Fruit fly (Drosophila melanogaster) whole organism, wandering third instar larva: ENCODE data around the gene ATPsynO.

ENCODE experiments used
- CG32264 ChIP-seq: fragments of 200-800 bp; sonication (Bioruptor generic); optimal IDR thresholded peaks from 2 replicates; lab custom pipeline; 2016; ENCODE audit warnings: missing biosample characterization, missing genetic modification characterization
- CG9705 ChIP-seq: fragments of 200-800 bp; sonication (Bioruptor generic); optimal IDR thresholded peaks from 2 replicates; lab custom pipeline; 2018; ENCODE audit warnings: missing biosample characterization, mild to moderate bottlenecking, missing genetic modification characterization
- CrebA ChIP-seq: fragments of 200-800 bp; sonication (Bioruptor generic); optimal IDR thresholded peaks from 2 replicates; lab custom pipeline; 2016; ENCODE audit warnings: missing biosample characterization, mild to moderate bottlenecking, missing genetic modification characterization, borderline replicate concordance
- Dfd ChIP-seq: fragments of >200 bp; optimal IDR thresholded peaks from 2 replicates; lab custom pipeline; 2017; ENCODE audit warnings: missing biosample characterization, missing genetic modification characterization
- Dif ChIP-seq: fragments of 200-275, 200-300 bp; sonication (Bioruptor generic); optimal IDR thresholded peaks from 2 replicates; lab custom pipeline; 2018; ENCODE audit warnings: missing biosample characterization, missing genetic modification characterization; ENCODE audit not compliant: partially characterized antibody
- GATAd ChIP-seq: sonication (Bioruptor generic); optimal IDR thresholded peaks from 2 replicates; lab custom pipeline; 2016; ENCODE audit warnings: missing biosample characterization, missing genetic modification characterization
- HLH106 ChIP-seq: fragments of 200-800 bp; optimal IDR thresholded peaks from 3 replicates; lab custom pipeline; 2019; ENCODE audit warnings: missing biosample characterization, mild to moderate bottlenecking, missing genetic modification characterization, moderate library complexity
- Hnf4 ChIP-seq: fragments of 200-800 bp; sonication (Bioruptor generic); optimal IDR thresholded peaks from 2 replicates; lab custom pipeline; 2016; ENCODE audit warnings: missing biosample characterization, mild to moderate bottlenecking, missing genetic modification characterization
- Hr78 ChIP-seq: fragments of >200 bp; optimal IDR thresholded peaks from 2 replicates; lab custom pipeline; 2017; ENCODE audit warnings: missing biosample characterization, missing genetic modification characterization
- Hr83 ChIP-seq: fragments of 200-300 bp; sonication (Bioruptor generic); optimal IDR thresholded peaks from 2 replicates; lab custom pipeline; 2016; ENCODE audit warnings: missing biosample characterization, mild to moderate bottlenecking, missing genetic modification characterization, moderate library complexity; ENCODE audit not compliant: poor library complexity, severe bottlenecking
- Mio ChIP-seq: sonication (Bioruptor generic); optimal IDR thresholded peaks from 2 replicates; lab custom pipeline; 2016; ENCODE audit warnings: missing biosample characterization, missing genetic modification characterization
- Myc ChIP-seq: fragments of >200 bp; optimal IDR thresholded peaks from 2 replicates; lab custom pipeline; 2017
- N ChIP-seq: fragments of >200 bp; optimal IDR thresholded peaks from 2 replicates; lab custom pipeline; 2018; ENCODE audit warnings: missing biosample characterization, missing external identifiers, missing genetic modification characterization
- OdsH ChIP-seq: fragments of 200-800 bp; sonication (Bioruptor generic); optimal IDR thresholded peaks from 2 replicates; lab custom pipeline; 2016; ENCODE audit warnings: missing biosample characterization, mild to moderate bottlenecking, missing genetic modification characterization
- Rel ChIP-seq, 2 experiments: fragments of 200-800 bp; sonication (Bioruptor generic) in 1 of 2; optimal IDR thresholded peaks; 2 replicates in 1 of 2; 3 replicates in 1 of 2; lab custom pipeline; 2016 to 2019; ENCODE audit warnings: mild to moderate bottlenecking in 2 of 2, missing biosample characterization in 2 of 2, missing genetic modification characterization in 2 of 2, moderate library complexity in 1 of 2
- Sp1 ChIP-seq: fragments of 200-800 bp; sonication (Bioruptor generic); optimal IDR thresholded peaks from 3 replicates; lab custom pipeline; 2019; ENCODE audit warnings: missing biosample characterization, mild to moderate bottlenecking, missing genetic modification characterization, moderate library complexity
- Vsx2 ChIP-seq: fragments of 200-300, 225-300 bp; sonication (Bioruptor generic); optimal IDR thresholded peaks from 2 replicates; lab custom pipeline; 2018; ENCODE audit warnings: missing biosample characterization, missing genetic modification characterization; ENCODE audit not compliant: partially characterized antibody
- br ChIP-seq: fragments of 200-800 bp; sonication (Bioruptor generic); optimal IDR thresholded peaks from 2 replicates; lab custom pipeline; 2016; ENCODE audit warnings: missing biosample characterization, missing genetic modification characterization
- brk ChIP-seq: fragments of 200-800 bp; sonication (Bioruptor generic); optimal IDR thresholded peaks from 2 replicates; lab custom pipeline; 2016; ENCODE audit warnings: missing biosample characterization, mild to moderate bottlenecking, missing genetic modification characterization
- dl ChIP-seq, 2 experiments: fragments of 175-275, 200-275 bp in 1 of 2; fragments of 200-275 bp in 1 of 2; sonication (Bioruptor generic); optimal IDR thresholded peaks; lab custom pipeline; 2018; ENCODE audit warnings: mild to moderate bottlenecking in 2 of 2, missing biosample characterization in 2 of 2, missing genetic modification characterization in 2 of 2, moderate library complexity in 2 of 2; ENCODE audit not compliant: partially characterized antibody in 2 of 2, insufficient read depth in 1 of 2
- dmrt93B ChIP-seq: fragments of 200-800 bp; sonication (Bioruptor generic); optimal IDR thresholded peaks from 2 replicates; lab custom pipeline; 2018; ENCODE audit warnings: missing biosample characterization, mild to moderate bottlenecking, missing genetic modification characterization
- dsf ChIP-seq: sonication (Bioruptor generic); optimal IDR thresholded peaks from 2 replicates; lab custom pipeline; 2016; ENCODE audit warnings: missing biosample characterization, missing genetic modification characterization, borderline replicate concordance
- ey ChIP-seq: fragments of 200-800 bp; sonication (Bioruptor generic); optimal IDR thresholded peaks from 2 replicates; lab custom pipeline; 2016; ENCODE audit warnings: missing biosample characterization, missing genetic modification characterization
- foxo ChIP-seq, 2 experiments: fragments of 200-800 bp; sonication (Bioruptor generic); optimal IDR thresholded peaks; 2 replicates in 1 of 2; 3 replicates in 1 of 2; lab custom pipeline; 2016 to 2017; ENCODE audit warnings: missing biosample characterization in 2 of 2, missing genetic modification characterization in 2 of 2
- fru ChIP-seq: fragments of 200-800 bp; sonication (Bioruptor generic); optimal IDR thresholded peaks from 3 replicates; lab custom pipeline; 2016; ENCODE audit warnings: missing biosample characterization, mild to moderate bottlenecking, missing genetic modification characterization
- h ChIP-seq: fragments of 200-800 bp; sonication (Bioruptor generic); optimal IDR thresholded peaks from 3 replicates; lab custom pipeline; 2016; ENCODE audit warnings: missing biosample characterization, mild to moderate bottlenecking, missing genetic modification characterization
- jim ChIP-seq: fragments of 175-275, 200-325 bp; sonication (Bioruptor generic); optimal IDR thresholded peaks from 2 replicates; lab custom pipeline; 2016; ENCODE audit warnings: missing biosample characterization, mild to moderate bottlenecking, missing genetic modification characterization
- pan ChIP-seq: fragments of >200 bp; optimal IDR thresholded peaks from 2 replicates; lab custom pipeline; 2017
- psq ChIP-seq: fragments of 200-800 bp; sonication (Bioruptor generic); optimal IDR thresholded peaks from 3 replicates; lab custom pipeline; 2017; ENCODE audit warnings: missing biosample characterization, mild to moderate bottlenecking, missing genetic modification characterization, moderate library complexity
- rgr ChIP-seq: fragments of 200-800 bp; sonication (Bioruptor generic); optimal IDR thresholded peaks from 3 replicates; lab custom pipeline; 2016; ENCODE audit warnings: missing biosample characterization, mild to moderate bottlenecking, missing genetic modification characterization
- sage ChIP-seq: fragments of 200-800 bp; sonication (Bioruptor generic); optimal IDR thresholded peaks from 2 replicates; lab custom pipeline; 2016; ENCODE audit warnings: missing biosample characterization, mild to moderate bottlenecking, missing genetic modification characterization
- sv ChIP-seq: fragments of 200-800 bp; sonication (Bioruptor generic); optimal IDR thresholded peaks from 3 replicates; lab custom pipeline; 2016; ENCODE audit warnings: missing biosample characterization, missing genetic modification characterization
- tai ChIP-seq: sonication (Bioruptor generic); optimal IDR thresholded peaks from 2 replicates; lab custom pipeline; 2016; ENCODE audit warnings: missing biosample characterization, missing genetic modification characterization
- usp ChIP-seq: fragments of >200 bp; optimal IDR thresholded peaks from 2 replicates; lab custom pipeline; 2017; ENCODE audit warnings: missing biosample characterization, missing genetic modification characterization
- woc ChIP-seq: sonication (Bioruptor generic); optimal IDR thresholded peaks from 2 replicates; lab custom pipeline; 2016; ENCODE audit warnings: missing biosample characterization, mild to moderate bottlenecking, missing genetic modification characterization

Gene ATPsynO

DNA sequence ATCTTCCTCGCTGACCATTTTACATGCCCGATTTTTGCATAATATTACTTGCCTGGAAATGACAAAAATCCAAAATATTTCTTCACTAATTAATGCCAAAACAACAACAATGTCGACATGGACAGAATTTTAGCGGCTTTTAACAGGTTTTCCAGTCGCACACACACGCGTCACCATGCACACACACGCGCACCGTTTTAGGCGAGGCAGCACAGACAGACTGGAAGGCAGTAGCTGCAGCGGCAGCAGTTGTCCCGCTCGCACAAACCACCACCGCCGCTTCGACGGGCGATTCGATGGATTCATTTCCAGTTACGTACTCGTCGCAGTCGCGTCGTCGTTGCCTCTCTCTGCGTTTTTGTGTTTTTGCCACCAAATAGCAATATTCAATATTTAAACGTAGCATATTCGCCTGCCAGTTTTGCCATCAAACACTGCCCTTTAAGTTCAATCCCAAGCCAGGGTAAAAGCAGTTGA, 25.3 kb downstream of the ATPsynO start, which contains the start of gene CG45218 (continued):
- TF ChIP-seq Rel (GFP tag; optimal IDR thresholded peaks at IDR 0.05; lab: Kevin White, UChicago): no peak
- TF ChIP-seq Rel (tag; optimal IDR thresholded peaks at IDR 0.05; lab: Kevin White, UChicago): no peak
- peak; percentile 68 for TF ChIP-seq h
- no peak for TF ChIP-seq sage (GFP tag; lab: Kevin White, UChicago)
- TF ChIP-seq OdsH (GFP tag; lab: Kevin White, UChicago): peak; percentile 19
- no peak for TF ChIP-seq CG9705 (GFP tag; lab: Kevin White, UChicago)
- no peak for TF ChIP-seq CrebA (GFP tag; lab: Kevin White, UChicago)
- TF ChIP-seq Dif (GFP tag; lab: Kevin White, UChicago): peak; percentile 68
- TF ChIP-seq dmrt93B (GFP tag; lab: Kevin White, UChicago): no peak
- TF ChIP-seq Hnf4 (GFP tag; lab: Kevin White, UChicago): no peak
- no peak for TF ChIP-seq rgr (GFP tag; lab: Kevin White, UChicago)
- no peak for TF ChIP-seq sv (GFP tag; lab: Kevin White, UChicago)
- TF ChIP-seq Mio (GFP tag; lab: Kevin White, UChicago): no peak
- no peak for TF ChIP-seq jim
- TF ChIP-seq N (GFP tag; lab: Kevin White, UChicago): peak; percentile 45
- TF ChIP-seq, all 38 proteins: peak for 10

DNA sequence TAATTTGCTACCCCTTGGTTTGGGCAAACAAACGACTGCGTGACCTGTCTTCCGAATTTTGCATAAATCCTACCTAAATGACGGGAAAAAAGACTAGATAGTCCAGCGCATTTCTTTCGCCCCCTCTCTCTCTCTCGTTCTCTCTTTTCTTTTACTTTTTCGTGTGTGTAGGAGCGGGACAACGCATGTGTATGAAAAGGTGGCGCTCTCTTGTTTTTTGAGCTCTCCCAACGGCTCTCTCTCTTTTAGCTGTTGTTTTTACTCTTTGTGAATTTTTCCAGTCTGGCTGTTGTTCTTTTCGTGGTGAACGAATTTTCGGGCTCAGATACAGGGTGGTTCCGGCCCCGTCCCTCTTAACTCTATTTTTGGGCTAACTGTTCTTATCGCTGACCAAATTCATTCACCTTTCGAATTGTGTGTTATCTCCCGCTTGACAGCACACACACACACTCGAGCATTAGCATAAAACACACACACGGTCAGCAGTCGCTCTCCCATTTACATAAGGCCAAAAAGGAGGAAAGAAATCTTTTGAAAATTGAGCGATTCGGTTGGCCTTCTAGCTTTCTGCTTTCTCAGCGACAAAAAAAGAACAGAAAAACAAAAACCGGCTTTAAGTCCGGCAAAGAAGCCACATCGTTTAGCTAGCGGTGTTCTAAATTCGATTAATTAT, 26.3 kb downstream of the ATPsynO start:
- TF ChIP-seq h (peak; percentile 24), OdsH (GFP tag; lab: Kevin White, UChicago) (peak; percentile 32), dsf (GFP tag; lab: Kevin White, UChicago) (no peak), brk (GFP tag; lab: Kevin White, UChicago) (no peak), sv (GFP tag; lab: Kevin White, UChicago) (no peak), Sp1 (peak; percentile 34), rgr (GFP tag; lab: Kevin White, UChicago) (peak; percentile 8), br (GFP tag; lab: Kevin White, UChicago) (no peak), Vsx2 (GFP tag; lab: Kevin White, UChicago) (peak; percentile 70), Dif (GFP tag; lab: Kevin White, UChicago) (peak; percentile 90), Mio (GFP tag; lab: Kevin White, UChicago) (no peak), psq (GFP tag; lab: Kevin White, UChicago) (peak; percentile 64), dl (GFP tag; optimal IDR thresholded peaks at IDR 0.05; lab: Kevin White, UChicago; ENCODE audit: insufficient read depth in 1 of 2, partially characterized antibody in 2 of 2) (peak; percentile 86 to 92), CG9705 (GFP tag; lab: Kevin White, UChicago) (no peak)

DNA sequence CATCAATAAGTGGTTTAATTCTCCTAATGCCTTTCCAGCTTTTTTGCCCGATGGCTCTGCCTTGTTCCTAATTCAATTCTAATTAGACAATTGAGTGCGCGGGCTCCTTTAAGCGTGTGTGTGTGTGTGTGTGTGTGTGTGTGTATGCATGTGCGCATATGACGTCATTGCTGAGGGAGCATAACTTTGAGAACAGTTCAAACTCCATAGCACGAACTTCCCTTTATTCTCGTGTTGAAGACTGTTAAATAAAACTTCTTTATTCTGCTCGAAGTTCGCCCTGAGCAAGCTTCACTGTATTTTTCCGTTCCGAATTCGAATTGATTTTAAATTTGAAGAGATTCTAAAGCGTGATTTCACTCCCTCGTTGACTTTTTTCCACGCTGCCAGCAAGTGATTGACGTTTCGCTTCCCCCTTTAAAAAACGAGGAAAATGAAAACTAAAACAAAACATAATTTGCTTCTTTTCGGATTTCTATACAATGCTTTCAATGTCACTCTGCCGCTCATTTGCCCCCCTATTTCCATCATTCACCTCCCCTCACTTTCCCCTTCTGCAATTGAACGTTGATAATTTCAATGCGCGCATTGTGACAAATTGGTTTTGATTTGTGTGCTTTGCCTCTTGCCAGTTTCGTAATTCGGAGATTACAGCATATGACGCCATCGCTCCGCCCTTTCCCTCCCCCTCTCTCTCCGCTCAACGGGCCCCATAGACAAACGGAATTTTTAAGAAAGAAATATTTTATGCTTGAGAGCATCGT, 27.0 kb downstream of the ATPsynO start:
- TF ChIP-seq foxo (GFP tag; optimal IDR thresholded peaks at IDR 0.05; lab: Kevin White, UChicago): peak in 1 of 2 experiments; percentile 40
- TF ChIP-seq CrebA (GFP tag; lab: Kevin White, UChicago): no peak
- peak; percentile 94 for TF ChIP-seq Dfd (GFP tag; lab: Kevin White, UChicago)
- TF ChIP-seq, all 38 proteins: peak for 2

dm6 chr3R:15293005-15293877, 27.9 kb downstream of the ATPsynO start:
- TF ChIP-seq sage (GFP tag; lab: Kevin White, UChicago): no peak
- TF ChIP-seq Hr78 (GFP tag; lab: Kevin White, UChicago): no peak
- TF ChIP-seq fru (GFP tag; lab: Kevin White, UChicago): peak; percentile 45
- TF ChIP-seq Myc (lab: Kevin White, UChicago): no peak
- TF ChIP-seq CG9705 (GFP tag; lab: Kevin White, UChicago): no peak
- no peak for TF ChIP-seq dmrt93B (GFP tag; lab: Kevin White, UChicago)
- TF ChIP-seq CG32264 (GFP tag; lab: Kevin White, UChicago): no peak
- TF ChIP-seq psq (GFP tag; lab: Kevin White, UChicago): peak; percentile 75
- peak; percentile 27 for TF ChIP-seq HLH106
- no peak for TF ChIP-seq N (GFP tag; lab: Kevin White, UChicago)
- TF ChIP-seq Vsx2 (GFP tag; lab: Kevin White, UChicago): no peak
- peak; percentile 85 for TF ChIP-seq woc (GFP tag; lab: Kevin White, UChicago)
- TF ChIP-seq jim: peak; percentile 65
- no peak for TF ChIP-seq dl (GFP tag; optimal IDR thresholded peaks at IDR 0.05; lab: Kevin White, UChicago; ENCODE audit: insufficient read depth in 1 of 2, partially characterized antibody in 2 of 2)
- peak; percentile 52 for TF ChIP-seq ey
- TF ChIP-seq Hr83 (GFP tag; lab: Kevin White, UChicago): no peak
- TF ChIP-seq tai (GFP tag; lab: Kevin White, UChicago): no peak
- no peak for TF ChIP-seq pan (lab: Kevin White, UChicago)
- no peak for TF ChIP-seq sv (GFP tag; lab: Kevin White, UChicago)
- TF ChIP-seq foxo (GFP tag; optimal IDR thresholded peaks at IDR 0.05; lab: Kevin White, UChicago): peak in 1 of 2 experiments; percentile 55
- TF ChIP-seq Mio (GFP tag; lab: Kevin White, UChicago): no peak
- no peak for TF ChIP-seq usp
- no peak for TF ChIP-seq GATAd (GFP tag; lab: Kevin White, UChicago)
- no peak for TF ChIP-seq Hnf4 (GFP tag; lab: Kevin White, UChicago)
